Fruit fly (Drosophila melanogaster): Measurements from ENCODE around the gene boss.

Gene boss

DNA sequence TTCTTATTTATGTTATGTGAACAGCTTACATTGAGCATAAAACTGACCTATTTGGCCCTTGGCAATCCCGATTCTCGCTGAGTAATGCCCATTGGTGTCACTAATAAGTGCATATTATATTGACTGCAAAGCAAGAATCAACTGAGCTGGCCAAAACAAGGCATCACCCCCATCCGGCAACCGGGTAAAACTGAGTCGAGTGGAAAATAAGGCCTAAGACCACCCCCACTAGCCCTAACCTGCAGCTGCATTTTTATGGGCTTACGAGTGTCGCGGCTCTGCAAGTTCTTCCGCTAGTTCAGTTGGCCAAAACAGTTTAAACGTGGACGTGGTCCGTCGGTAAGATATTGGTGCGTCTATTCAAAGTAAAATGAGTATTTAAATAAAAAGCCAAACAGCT is at the start of gene boss:
Gene boss, plus strand, starts transcription at position 301 of the 400 bp plus-strand sequence.
- TF ChIP-seq CG8478 (optimal IDR thresholded peaks at IDR 0.05) (no peak), CTCF (optimal IDR thresholded peaks at IDR 0.05) (no peak)

DNA sequence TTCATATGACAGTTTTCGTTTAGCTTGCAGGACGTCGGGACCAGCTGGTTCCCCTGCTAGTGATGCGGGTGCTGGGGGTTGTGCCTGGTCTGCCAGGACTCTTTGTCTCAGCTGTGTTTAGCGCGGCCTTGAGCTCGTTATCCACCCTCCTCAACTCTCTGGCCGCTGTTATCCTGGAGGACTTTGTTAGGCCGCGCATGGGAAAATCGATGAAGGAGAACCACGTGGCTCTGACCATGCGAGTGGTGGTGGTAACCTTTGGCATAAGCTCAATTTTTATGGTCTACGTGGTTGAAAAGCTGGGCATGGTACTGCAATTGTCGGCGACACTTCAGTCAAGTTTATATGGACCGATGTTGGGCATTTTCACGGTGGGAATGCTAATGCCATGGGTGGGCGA is 41.9 kb upstream of the boss start:
- TF ChIP-seq CTCF (optimal IDR thresholded peaks at IDR 0.05) = no peak
- no peak for TF ChIP-seq CG8478 (optimal IDR thresholded peaks at IDR 0.05)

DNA sequence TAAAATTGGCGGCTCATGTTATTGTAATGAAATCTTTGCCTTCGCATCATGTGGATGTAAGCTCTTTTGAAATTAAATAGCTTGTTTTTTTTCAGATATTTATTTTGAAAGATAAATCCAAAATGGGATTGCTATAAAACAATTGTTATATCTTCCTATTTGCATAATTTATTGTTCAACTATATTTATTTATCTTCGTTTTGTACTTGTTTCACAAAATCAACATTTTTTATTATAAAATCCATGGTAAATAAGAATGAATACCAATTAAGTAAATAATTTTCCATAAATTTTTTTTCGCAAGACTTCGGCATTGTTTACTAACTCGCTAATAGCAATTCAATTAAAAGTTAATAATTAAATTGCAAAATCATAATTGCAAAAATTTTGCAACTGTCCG is 39.3 kb upstream of the boss start, which contains the start of gene CG14546:
Gene CG14546, minus strand, starts transcription at position 101 of the 400 bp plus-strand sequence.
- no peak for TF ChIP-seq CG8478 (optimal IDR thresholded peaks at IDR 0.05)
- no peak for TF ChIP-seq CTCF (optimal IDR thresholded peaks at IDR 0.05)

DNA sequence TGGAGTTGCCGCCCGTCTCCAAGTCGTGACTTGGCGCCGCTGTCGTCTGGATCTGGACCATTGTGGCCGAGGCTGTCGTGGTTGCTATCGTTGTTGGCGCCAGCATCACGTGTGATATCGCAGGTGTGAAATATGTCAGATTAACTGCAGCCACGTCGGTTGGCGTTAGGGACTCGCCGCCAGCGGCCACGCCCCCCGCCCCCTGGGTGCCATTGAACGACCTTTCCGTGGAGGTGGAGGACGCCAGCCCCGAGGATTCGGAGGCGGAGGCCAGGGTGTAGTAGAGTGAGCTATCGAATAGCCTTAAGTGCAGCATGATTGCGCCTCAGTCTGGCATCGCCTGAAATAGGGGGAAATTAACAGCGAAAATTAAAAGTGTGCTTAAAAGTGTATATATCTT is 20.5 kb upstream of the boss start:
- no peak for TF ChIP-seq CG8478 (optimal IDR thresholded peaks at IDR 0.05)
- TF ChIP-seq CTCF (optimal IDR thresholded peaks at IDR 0.05) = no peak

DNA sequence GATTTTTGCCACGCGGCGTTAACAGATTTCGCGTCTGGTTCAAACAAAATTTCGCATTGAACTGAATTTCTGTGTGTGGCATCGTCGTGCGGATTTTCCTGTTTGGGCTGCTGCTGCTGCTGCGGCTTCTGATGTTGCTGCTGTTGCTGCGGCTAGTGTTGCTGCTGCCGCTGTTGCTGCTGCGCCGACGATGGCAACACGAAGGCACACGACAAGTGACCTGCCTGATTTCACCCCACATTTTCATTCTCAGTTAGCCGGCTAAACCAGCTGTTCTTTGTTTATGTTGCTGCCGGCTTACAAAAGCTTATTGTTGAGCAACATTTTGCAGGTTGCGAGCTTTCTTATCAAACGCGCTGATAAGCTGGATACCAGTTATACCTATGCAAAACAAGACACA is 5.7 kb upstream of the boss start, which contains the start of gene CCAP-R:
Gene CCAP-R, minus strand, starts transcription at position 179 of the 400 bp plus-strand sequence.
- no peak for TF ChIP-seq CTCF (optimal IDR thresholded peaks at IDR 0.05)
- TF ChIP-seq CG8478 (optimal IDR thresholded peaks at IDR 0.05) = no peak

DNA sequence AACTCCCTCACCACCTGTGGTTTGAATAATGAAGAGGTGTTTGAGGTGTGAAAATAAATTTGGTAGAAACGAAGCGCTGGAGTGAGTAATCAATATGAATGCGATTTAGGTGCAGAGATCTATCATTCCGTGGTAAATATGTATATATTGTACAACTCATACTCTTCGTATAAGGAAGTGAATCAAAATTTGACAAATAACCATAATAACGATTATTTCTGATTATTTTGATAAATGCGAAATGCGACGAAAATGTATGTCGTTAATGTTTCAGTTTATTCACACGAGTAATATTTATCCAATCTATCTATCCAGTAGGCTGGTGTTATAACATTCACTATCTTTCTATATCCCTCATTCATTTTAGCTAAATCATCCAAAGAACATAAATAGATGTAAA is 2.8 kb upstream of the boss start, which contains the start of gene CG14540:
Gene CG14540, plus strand, starts transcription at position 301 of the 400 bp plus-strand sequence.
- TF ChIP-seq CG8478 (optimal IDR thresholded peaks at IDR 0.05) = no peak
- TF ChIP-seq CTCF (optimal IDR thresholded peaks at IDR 0.05) = no peak

DNA sequence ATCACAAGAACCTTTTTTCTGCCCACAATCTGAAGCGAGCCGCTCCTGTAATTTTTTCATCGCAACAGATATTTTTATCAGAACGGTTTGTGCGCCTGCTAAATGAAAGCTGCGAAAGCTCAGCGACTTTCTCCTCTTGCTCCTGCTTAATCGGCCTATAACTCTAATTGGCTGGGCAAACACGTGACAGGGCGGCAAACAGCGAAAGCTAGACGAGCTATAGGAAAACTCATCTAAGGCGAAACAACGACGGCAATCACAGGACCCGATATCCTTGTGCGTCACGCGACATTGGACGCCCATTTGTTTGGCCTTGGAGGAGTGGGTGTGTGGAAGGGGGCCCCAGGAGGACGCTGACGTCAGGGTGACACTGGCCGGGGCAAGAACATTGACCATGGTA is 5.2 kb downstream of the boss start:
- TF ChIP-seq CTCF (optimal IDR thresholded peaks at IDR 0.05) (no peak), CG8478 (optimal IDR thresholded peaks at IDR 0.05) (no peak)

DNA sequence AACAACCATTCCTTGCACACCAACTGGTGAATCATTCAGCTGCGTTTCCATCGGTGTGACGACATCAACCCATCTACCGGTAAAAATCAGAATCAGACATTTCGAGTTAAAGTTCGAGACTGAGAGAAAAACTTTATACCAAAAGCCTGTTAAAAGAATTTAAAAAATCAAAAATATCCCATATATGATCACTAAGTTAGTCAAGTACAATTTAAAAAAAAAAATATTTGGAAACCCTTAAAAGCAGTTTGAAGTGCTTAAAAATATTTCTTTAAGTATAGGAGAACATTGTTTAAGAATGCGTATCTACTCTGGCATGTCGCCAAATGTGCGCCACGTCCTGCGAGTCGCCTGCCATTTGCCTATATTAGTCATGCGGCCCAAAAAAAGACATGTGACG is 6.7 kb downstream of the boss start:
- no peak for TF ChIP-seq CTCF (optimal IDR thresholded peaks at IDR 0.05)
- TF ChIP-seq CG8478 (optimal IDR thresholded peaks at IDR 0.05) = no peak

DNA sequence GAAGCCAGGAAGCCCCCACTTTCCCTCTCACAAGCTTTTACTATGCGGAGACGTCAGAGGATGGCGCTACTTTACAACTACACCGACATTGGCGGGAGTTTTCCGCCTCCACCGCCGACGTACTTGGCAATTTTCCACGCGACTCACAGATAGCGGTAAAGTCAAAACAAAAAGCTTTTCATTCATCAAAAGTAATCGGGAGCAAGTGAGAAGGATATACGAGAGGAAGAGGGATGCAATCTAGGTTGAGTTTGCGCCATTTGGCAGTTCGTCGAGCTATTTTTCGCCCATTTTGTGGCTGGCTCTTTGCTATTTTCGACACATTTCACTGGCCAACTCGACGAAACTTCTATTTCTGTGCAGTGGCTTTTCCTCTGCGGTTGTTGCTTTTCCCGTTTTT is 7.1 kb downstream of the boss start:
- TF ChIP-seq CTCF (optimal IDR thresholded peaks at IDR 0.05) (no peak), CG8478 (optimal IDR thresholded peaks at IDR 0.05) (no peak)

DNA sequence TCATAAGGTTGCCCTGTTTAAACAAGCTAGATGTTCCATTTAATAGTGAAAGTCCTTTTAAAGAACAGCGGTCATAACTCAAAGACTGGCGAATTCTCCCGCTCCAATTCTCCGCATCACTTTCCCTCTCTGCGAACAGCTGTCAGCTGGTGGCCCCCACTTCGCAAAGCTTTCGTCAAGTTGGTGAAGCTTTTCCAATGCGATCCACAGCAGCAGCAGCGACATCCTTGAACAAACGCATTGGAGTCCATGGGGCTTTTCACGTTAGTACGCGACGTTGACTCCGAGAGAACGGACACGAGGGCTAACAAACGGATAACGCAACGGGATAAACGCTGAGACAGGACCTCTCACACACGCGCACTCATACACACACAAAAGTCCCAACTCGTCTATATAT is 8.0 kb downstream of the boss start, which contains the start of gene fid:
Gene fid, plus strand, starts transcription at position 301 of the 400 bp plus-strand sequence.
- TF ChIP-seq CG8478 (optimal IDR thresholded peaks at IDR 0.05) (no peak), CTCF (optimal IDR thresholded peaks at IDR 0.05) (no peak)

DNA sequence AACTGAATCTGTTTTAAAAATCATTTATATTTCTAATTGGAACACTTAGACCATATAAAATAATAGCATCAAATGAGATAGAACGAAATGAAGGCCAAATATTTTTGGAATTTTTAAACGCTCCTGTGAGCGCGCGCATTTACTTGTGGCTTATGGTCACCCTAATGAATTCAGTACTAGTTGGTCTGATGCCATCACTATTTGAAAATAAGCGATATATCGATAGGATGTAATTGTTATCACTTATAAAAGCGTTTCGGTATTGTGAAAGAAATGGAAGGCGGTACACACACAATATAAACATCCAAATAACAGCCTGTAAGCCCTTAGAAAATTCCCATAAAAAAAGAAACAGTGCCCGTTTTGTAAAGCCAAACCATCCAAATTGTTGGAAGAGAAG is 20.9 kb downstream of the boss start, which contains the start of gene Nf1:
Gene Nf1, plus strand, starts transcription at position 280 of the 400 bp plus-strand sequence.
- TF ChIP-seq CG8478 (optimal IDR thresholded peaks at IDR 0.05) = no peak
- TF ChIP-seq CTCF (optimal IDR thresholded peaks at IDR 0.05) = peak in 1 of 2 experiments; percentile 5

DNA sequence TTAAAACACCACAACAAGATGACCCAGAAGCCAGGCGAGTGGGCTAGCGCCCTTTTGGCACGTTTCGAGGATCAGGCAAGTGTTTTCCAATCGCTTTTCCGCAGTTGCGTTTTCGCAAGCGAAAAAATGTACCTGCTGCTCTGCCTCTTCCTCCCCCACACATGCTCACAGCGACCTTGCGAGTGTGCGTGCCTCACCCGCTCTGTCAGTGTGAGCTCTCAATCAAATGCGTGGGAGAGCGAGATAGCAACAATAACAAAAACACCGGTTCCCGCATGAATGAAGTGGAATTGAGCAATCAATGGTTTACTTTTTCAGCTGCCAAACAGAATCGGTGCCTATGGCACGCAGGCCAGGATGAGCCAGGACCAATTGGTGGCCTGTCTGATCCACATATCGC is 21.5 kb downstream of the boss start:
- TF ChIP-seq CTCF (optimal IDR thresholded peaks at IDR 0.05) (no peak), CG8478 (optimal IDR thresholded peaks at IDR 0.05) (no peak)

DNA sequence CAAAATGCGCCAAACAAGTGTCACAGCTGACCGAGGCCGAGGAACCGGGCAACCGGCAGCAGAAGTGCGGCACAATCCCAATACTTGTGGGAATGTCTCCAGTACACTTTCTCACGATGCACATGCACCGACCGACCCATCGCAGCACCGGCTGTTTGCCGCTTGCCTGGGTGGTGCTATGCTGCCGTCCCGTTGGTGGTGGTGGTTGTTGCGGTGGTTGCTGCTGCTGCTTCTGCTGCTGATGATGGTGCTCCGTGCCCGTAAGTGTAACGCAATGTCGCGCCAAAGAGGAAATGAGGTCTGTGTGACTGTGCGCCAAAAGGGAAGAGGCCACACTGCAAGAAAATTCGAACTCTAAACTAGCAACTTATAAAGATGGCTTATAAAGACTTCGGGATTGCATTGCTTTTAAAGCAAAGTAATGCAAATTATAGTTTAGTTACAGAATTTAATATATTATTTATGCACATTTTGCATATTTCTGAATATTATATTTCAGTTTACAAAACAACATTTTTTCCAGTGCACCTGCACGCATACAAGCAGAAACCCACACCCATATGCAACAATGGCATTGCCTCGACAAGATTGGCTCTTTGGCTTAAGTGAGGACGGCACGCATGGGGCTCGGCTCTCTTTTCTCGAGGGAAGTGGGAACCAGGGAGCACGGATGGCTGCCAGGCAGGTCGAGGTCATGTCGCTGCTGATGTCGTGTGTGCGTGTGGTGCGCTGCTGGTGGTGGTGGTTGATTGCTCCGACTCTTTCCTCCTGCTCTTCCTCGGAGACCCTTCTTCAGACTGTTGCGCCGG is 34.6 kb downstream of the boss start, which contains the start of gene CG43116:
Gene CG43116, minus strand, starts transcription at position 800 of the 809 bp plus-strand sequence.
- TF ChIP-seq CTCF (optimal IDR thresholded peaks at IDR 0.05) (no peak), CG8478 (optimal IDR thresholded peaks at IDR 0.05) (no peak)

DNA sequence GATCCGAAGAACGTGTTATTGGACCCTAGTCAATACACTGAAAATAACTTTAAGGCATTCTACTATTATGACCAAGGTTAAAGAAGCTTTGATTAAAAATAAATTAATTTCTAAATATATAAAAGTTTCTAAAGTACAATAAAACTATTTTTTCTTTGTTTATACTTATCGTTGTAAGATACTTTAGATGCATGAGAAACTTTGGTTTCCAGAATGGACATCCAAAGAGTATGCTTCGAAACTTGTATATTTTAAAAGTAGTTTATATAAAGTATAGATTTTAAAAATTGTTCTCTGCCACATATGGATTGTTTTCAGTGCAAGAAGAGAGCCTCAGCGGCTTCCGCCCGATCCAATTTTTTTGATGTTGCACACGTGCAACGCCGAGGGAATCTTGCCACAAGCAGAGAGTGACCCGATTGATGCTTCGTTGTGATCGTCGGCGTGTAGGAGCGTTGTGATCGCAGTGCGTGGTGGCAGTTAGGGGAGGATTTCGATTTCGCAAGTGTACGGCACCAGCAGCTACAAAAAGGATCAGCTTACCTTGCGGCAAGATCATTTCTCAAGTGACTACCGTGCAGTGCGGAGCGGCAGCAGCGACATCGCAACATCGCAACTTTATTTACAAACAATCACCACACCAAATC is 35.4 kb downstream of the boss start:
- TF ChIP-seq CG8478 (optimal IDR thresholded peaks at IDR 0.05) = no peak

DNA sequence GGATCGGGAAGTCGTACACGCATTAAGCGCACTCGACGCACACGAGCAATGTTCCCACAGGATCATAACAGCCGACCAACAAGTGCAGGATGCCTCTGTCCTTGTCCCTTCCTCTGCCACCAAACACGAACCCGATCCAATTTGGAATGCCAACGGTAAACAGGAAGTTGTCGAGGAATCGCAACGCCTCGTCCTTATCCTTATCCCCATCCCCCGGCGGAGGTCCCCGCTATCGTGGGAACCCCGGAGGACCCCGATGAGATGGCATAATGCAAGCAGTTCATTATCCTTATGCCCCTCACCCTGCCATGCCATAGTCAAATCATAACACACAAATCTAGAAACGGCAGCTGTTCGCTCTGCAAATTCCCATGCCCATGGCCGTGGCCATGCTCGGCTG is 37.3 kb downstream of the boss start:
- no peak for TF ChIP-seq CTCF (optimal IDR thresholded peaks at IDR 0.05)
- no peak for TF ChIP-seq CG8478 (optimal IDR thresholded peaks at IDR 0.05)

DNA sequence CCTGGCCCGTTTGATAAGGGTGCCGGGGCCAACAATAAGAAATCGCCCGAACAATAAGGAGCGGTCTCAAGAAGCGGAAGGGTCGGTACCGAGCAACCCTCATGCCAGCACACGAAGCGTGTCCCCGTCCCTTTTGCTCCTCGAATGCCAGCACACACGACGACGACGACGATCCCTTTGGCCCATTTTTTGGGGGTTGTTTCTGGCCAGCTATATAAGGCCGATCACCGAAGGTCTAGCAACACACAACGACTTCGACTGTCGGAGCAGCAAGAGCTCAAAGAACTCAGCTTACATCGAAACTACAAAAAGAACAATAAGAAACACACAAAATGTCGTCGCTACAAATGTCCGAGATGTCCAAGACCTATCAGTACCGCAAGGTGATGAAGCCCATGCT is 37.8 kb downstream of the boss start:
- no peak for TF ChIP-seq CG8478 (optimal IDR thresholded peaks at IDR 0.05)
- TF ChIP-seq CTCF (optimal IDR thresholded peaks at IDR 0.05) = peak in 1 of 2 experiments; percentile 21
